Worm (Caenorhabditis elegans) whole organism, L4 larva: ENCODE results near the gene C24F3.2.

Source experiments
- F10B5.3 ChIP-seq: sonication (generic microtip); optimal IDR thresholded peaks from 2 replicates; lab custom pipeline; 2016; ENCODE audit warnings: mild to moderate bottlenecking, missing genetic modification characterization, missing compliant biosample characterization
- T20F7.1 ChIP-seq: fragments of 200-800 bp; sonication (Bioruptor generic); optimal IDR thresholded peaks from 2 replicates; lab custom pipeline; 2018; ENCODE audit warnings: mild to moderate bottlenecking, missing genetic modification characterization, missing compliant biosample characterization
- T26A8.4 ChIP-seq: fragments of 200-800 bp; sonication (Bioruptor generic); IDR thresholded peaks from 2 replicates; pipeline ENCODE4 v1.3.6; 2022; ENCODE audit warnings: missing genetic modification characterization, missing compliant biosample characterization
- Y48G9A.11 ChIP-seq: fragments of 200-800 bp; sonication (Bioruptor generic); IDR thresholded peaks from 2 replicates; pipeline ENCODE4 v1.3.6; 2022; ENCODE audit warnings: missing genetic modification reagents, missing genetic modification characterization, missing compliant biosample characterization
- aha-1 ChIP-seq: fragments of 150-350 bp; peaks from one replicate; lab custom pipeline; 2014; ENCODE audit warnings: missing biosample characterization, missing genetic modification characterization
- aly-2 ChIP-seq: sonication (generic microtip); optimal IDR thresholded peaks from 2 replicates; lab custom pipeline; 2018; ENCODE audit warnings: missing biosample characterization, missing genetic modification characterization
- ceh-20 ChIP-seq: fragments of 200-800 bp; sonication (Bioruptor generic); IDR thresholded peaks from 2 replicates; pipeline ENCODE4 v1.3.6; 2022; ENCODE audit warnings: missing genetic modification reagents, missing genetic modification characterization, missing compliant biosample characterization
- ceh-32 ChIP-seq: sonication (generic microtip); optimal IDR thresholded peaks from 2 replicates; lab custom pipeline; 2016; ENCODE audit warnings: mild to moderate bottlenecking, missing genetic modification characterization, missing compliant biosample characterization; ENCODE audit not compliant: poor library complexity
- ces-1 ChIP-seq: fragments of 150-350 bp; sonication (generic microtip); optimal IDR thresholded peaks from 4 replicates; lab custom pipeline; 2014; ENCODE audit warnings: missing biosample characterization, missing genetic modification reagents, missing genetic modification characterization
- daf-16 ChIP-seq, 3 experiments: sonication (generic microtip); optimal IDR thresholded peaks; 2 replicates each; lab custom pipeline; 2016 to 2017; ENCODE audit warnings: missing genetic modification characterization in 3 of 3, missing genetic modification reagents in 3 of 3, mild to moderate bottlenecking in 2 of 3, missing compliant biosample characterization in 2 of 3, missing biosample characterization in 1 of 3, moderate library complexity in 1 of 3
- dmd-6 ChIP-seq: fragments of 200-800 bp; sonication (Bioruptor generic); IDR thresholded peaks from 2 replicates; pipeline ENCODE4 v1.3.6; 2022; ENCODE audit warnings: missing genetic modification reagents, missing genetic modification characterization, missing compliant biosample characterization
- dmd-8 ChIP-seq: fragments of 200-800 bp; sonication (Bioruptor generic); IDR thresholded peaks from 2 replicates; pipeline ENCODE4 v1.3.6; 2022; ENCODE audit warnings: missing genetic modification characterization, missing compliant biosample characterization
- dmd-9 ChIP-seq: fragments of 200-800 bp; sonication (Bioruptor generic); IDR thresholded peaks from 2 replicates; pipeline ENCODE4 v1.3.6; 2022; ENCODE audit warnings: missing genetic modification reagents, missing genetic modification characterization, missing compliant biosample characterization
- duxl-1 ChIP-seq: sonication (generic microtip); optimal IDR thresholded peaks from 2 replicates; lab custom pipeline; 2016; ENCODE audit warnings: mild to moderate bottlenecking, missing genetic modification characterization, moderate library complexity, missing compliant biosample characterization; ENCODE audit not compliant: poor library complexity
- dve-1 ChIP-seq: sonication (generic microtip); optimal IDR thresholded peaks from 2 replicates; lab custom pipeline; 2017; ENCODE audit warnings: antibody characterized with exemption, mild to moderate bottlenecking, missing genetic modification characterization, missing compliant biosample characterization; ENCODE audit not compliant: insufficient read depth
- fkh-10 ChIP-seq: fragments of 150-350 bp; optimal IDR thresholded peaks from 2 replicates; lab custom pipeline; 2014; ENCODE audit warnings: missing biosample characterization, missing genetic modification reagents, missing genetic modification characterization
- fos-1 ChIP-seq: fragments of 150-350 bp; optimal IDR thresholded peaks from 2 replicates; lab custom pipeline; 2014; ENCODE audit warnings: missing biosample characterization, missing genetic modification characterization
- gei-8 ChIP-seq: fragments of 200-800 bp; sonication (Bioruptor generic); optimal IDR thresholded peaks from 2 replicates; lab custom pipeline; 2018; ENCODE audit warnings: mild to moderate bottlenecking, missing genetic modification characterization, missing compliant biosample characterization
- jun-1 ChIP-seq: fragments of 150-350 bp; optimal IDR thresholded peaks from 2 replicates; lab custom pipeline; 2014; ENCODE audit warnings: missing biosample characterization, missing genetic modification reagents, missing genetic modification characterization
- lin-13 ChIP-seq: fragments of 150-350 bp; optimal IDR thresholded peaks from 2 replicates; lab custom pipeline; 2014; ENCODE audit warnings: missing biosample characterization, missing genetic modification reagents, missing genetic modification characterization
- lin-29 ChIP-seq: fragments of 200-800 bp; sonication (Bioruptor generic); IDR thresholded peaks from 2 replicates; pipeline ENCODE4 v1.3.6; 2022; ENCODE audit warnings: missing genetic modification reagents, missing genetic modification characterization, missing compliant biosample characterization
- lin-38 ChIP-seq: fragments of 200-800 bp; sonication (Bioruptor generic); IDR thresholded peaks from 2 replicates; pipeline ENCODE4 v1.3.6; 2022; ENCODE audit warnings: missing genetic modification reagents, missing genetic modification characterization, missing compliant biosample characterization
- mdt-29 ChIP-seq: fragments of 200-800 bp; sonication (Bioruptor generic); IDR thresholded peaks from 2 replicates; pipeline ENCODE4 v1.3.6; 2022; ENCODE audit warnings: missing genetic modification reagents, missing genetic modification characterization, missing compliant biosample characterization
- mxl-3 ChIP-seq: fragments of 200-800 bp; sonication (Bioruptor generic); optimal IDR thresholded peaks from 2 replicates; lab custom pipeline; 2018; ENCODE audit warnings: mild to moderate bottlenecking, missing genetic modification characterization, missing compliant biosample characterization
- nhr-10 ChIP-seq: fragments of 150-350 bp; optimal IDR thresholded peaks from 2 replicates; lab custom pipeline; 2014; ENCODE audit warnings: missing biosample characterization, missing genetic modification characterization
- nhr-102 ChIP-seq: sonication (generic microtip); optimal IDR thresholded peaks from 2 replicates; lab custom pipeline; 2016; ENCODE audit warnings: mild to moderate bottlenecking, missing genetic modification characterization, moderate library complexity, missing compliant biosample characterization
- nhr-25 ChIP-seq: sonication (generic microtip); optimal IDR thresholded peaks from 2 replicates; lab custom pipeline; 2017; ENCODE audit warnings: missing genetic modification characterization, mild to moderate bottlenecking, missing compliant biosample characterization, antibody characterized with exemption, moderate library complexity, borderline replicate concordance; ENCODE audit not compliant: insufficient read depth
- nhr-76 ChIP-seq: fragments of 150-350 bp; optimal IDR thresholded peaks from 2 replicates; lab custom pipeline; 2014; ENCODE audit warnings: missing biosample characterization, missing genetic modification characterization
- php-3 ChIP-seq: fragments of 200-800 bp; sonication (Bioruptor generic); IDR thresholded peaks from 2 replicates; pipeline ENCODE4 v1.3.6; 2022; ENCODE audit warnings: missing genetic modification reagents, missing genetic modification characterization, missing compliant biosample characterization
- pqm-1 ChIP-seq: sonication (generic microtip); optimal IDR thresholded peaks from 2 replicates; lab custom pipeline; 2017; ENCODE audit warnings: missing biosample characterization, missing genetic modification characterization
- rbr-2 ChIP-seq: sonication (generic microtip); optimal IDR thresholded peaks from 2 replicates; lab custom pipeline; 2016; ENCODE audit warnings: missing genotype, missing genetic modification characterization, missing compliant biosample characterization
- saeg-2 ChIP-seq: fragments of 200-800 bp; sonication (Bioruptor generic); IDR thresholded peaks from 2 replicates; pipeline ENCODE4 v1.3.6; 2022; ENCODE audit warnings: missing genetic modification reagents, missing genetic modification characterization, missing compliant biosample characterization
- set-16 ChIP-seq: fragments of 200-800 bp; sonication (Bioruptor generic); IDR thresholded peaks from 2 replicates; pipeline ENCODE4 v1.3.6; 2022; ENCODE audit warnings: missing genetic modification reagents, missing genetic modification characterization, missing compliant biosample characterization
- snpc-4 ChIP-seq: fragments of 150-350 bp; optimal IDR thresholded peaks from 2 replicates; lab custom pipeline; 2014; ENCODE audit warnings: missing biosample characterization, missing genetic modification characterization
- spr-3 ChIP-seq: fragments of 200-800 bp; sonication (Bioruptor generic); optimal IDR thresholded peaks from 2 replicates; lab custom pipeline; 2018; ENCODE audit warnings: mild to moderate bottlenecking, missing genetic modification characterization, missing compliant biosample characterization
- unc-39 ChIP-seq: sonication (generic microtip); optimal IDR thresholded peaks from 2 replicates; lab custom pipeline; 2017; ENCODE audit warnings: missing biosample characterization, missing genetic modification characterization
- unc-62 ChIP-seq, 3 experiments: fragments of 150-350 bp in 1 of 3; sonication (generic microtip); optimal IDR thresholded peaks in 2 of 3; peaks in 1 of 3; 1 replicate in 1 of 3; 2 replicates in 2 of 3; lab custom pipeline; 2014 to 2017; ENCODE audit warnings: missing biosample characterization in 3 of 3, missing genetic modification characterization in 3 of 3, missing genetic modification reagents in 3 of 3, missing genotype in 1 of 3
- vab-7 ChIP-seq: fragments of 200-800 bp; sonication (Bioruptor generic); IDR thresholded peaks from 2 replicates; pipeline ENCODE4 v1.3.6; 2022; ENCODE audit warnings: missing genetic modification reagents, missing genetic modification characterization, missing compliant biosample characterization
- zfp-2 ChIP-seq: sonication (generic microtip); optimal IDR thresholded peaks from 2 replicates; lab custom pipeline; 2016; ENCODE audit warnings: mild to moderate bottlenecking, missing genetic modification characterization, missing compliant biosample characterization
- zfp-3 ChIP-seq: fragments of 200-800 bp; sonication (Bioruptor generic); conservative IDR thresholded peaks from 2 replicates; pipeline ENCODE4 v1.3.6; 2022; ENCODE audit warnings: missing genetic modification reagents, missing genetic modification characterization, missing compliant biosample characterization

C24F3.2 gene

DNA sequence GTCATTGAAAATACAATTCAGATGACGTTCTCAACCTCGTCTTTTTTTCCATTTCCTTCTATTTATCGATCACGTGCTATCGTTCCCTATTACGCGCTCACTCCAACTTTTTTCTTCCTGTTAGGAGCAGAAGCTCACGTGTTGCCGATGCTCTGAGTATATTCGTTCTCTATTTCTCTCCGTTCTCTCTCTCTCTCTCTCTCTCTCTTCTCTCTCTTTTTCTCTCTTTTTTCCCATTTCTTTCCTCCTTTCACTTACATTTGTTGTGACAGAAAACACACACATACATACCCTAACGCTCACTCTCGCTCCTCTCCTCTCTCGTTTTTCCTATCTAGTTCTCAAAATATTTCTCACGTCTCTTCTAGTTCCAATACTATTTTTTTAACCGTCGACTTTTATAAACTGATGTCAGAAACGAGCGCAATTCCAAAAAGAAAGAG, 30.0 kb downstream of the C24F3.2 start (continued):
- TF ChIP-seq aha-1 (tag; lab: Kevin White, UChicago) (peak; percentile 99), fos-1 (tag; lab: Kevin White, UChicago) (peak; percentile 16), php-3 (peak; percentile 45; the same call in 1 of the 2 replicates), Y48G9A.11 (no peak), unc-39 (tag; lab: Kevin White, UChicago) (no peak), saeg-2 (0 out of 2 replicates have a peak, but pooled peaks have one; percentile 56), vab-7 (GFP tag; lab: Robert Waterston, UW) (0 out of 2 replicates have a peak, but pooled peaks have one; percentile 39), zfp-3 (GFP tag; lab: Robert Waterston, UW) (0 out of 2 replicates have a peak, but pooled peaks have one; percentile 50), ceh-32 (tag; lab: Kevin White, UChicago) (no peak), duxl-1 (tag; lab: Kevin White, UChicago) (peak; percentile 17), mdt-29 (GFP tag; lab: Robert Waterston, UW) (0 out of 2 replicates have a peak, but pooled peaks have one; percentile 73), unc-62 (GFP tag; optimal IDR thresholded peaks at IDR 0.05 in 1 of 2; lab: Kevin White, UChicago) (peak in 1 of 2 experiments; percentile 100), unc-62 (tag; optimal IDR thresholded peaks at IDR 0.05; lab: Kevin White, UChicago) (no peak), T26A8.4 (GFP tag; lab: Robert Waterston, UW) (peak; percentile 43; the same call in 1 of the 2 replicates), dve-1 (tag; lab: Kevin White, UChicago) (peak; percentile 95), rbr-2 (tag; lab: Kevin White, UChicago) (peak; percentile 91), nhr-102 (tag; lab: Kevin White, UChicago) (peak; percentile 76), nhr-25 (tag; lab: Kevin White, UChicago) (peak; percentile 37), dmd-9 (GFP tag; lab: Robert Waterston, UW) (no peak), lin-38 (GFP tag; lab: Robert Waterston, UW) (peak; percentile 56), lin-13 (GFP tag; lab: Kevin White, UChicago) (peak; percentile 56), jun-1 (tag; lab: Kevin White, UChicago) (peak; percentile 80), snpc-4 (tag; lab: Kevin White, UChicago) (no peak), nhr-10 (tag; lab: Kevin White, UChicago) (peak; percentile 79)

DNA sequence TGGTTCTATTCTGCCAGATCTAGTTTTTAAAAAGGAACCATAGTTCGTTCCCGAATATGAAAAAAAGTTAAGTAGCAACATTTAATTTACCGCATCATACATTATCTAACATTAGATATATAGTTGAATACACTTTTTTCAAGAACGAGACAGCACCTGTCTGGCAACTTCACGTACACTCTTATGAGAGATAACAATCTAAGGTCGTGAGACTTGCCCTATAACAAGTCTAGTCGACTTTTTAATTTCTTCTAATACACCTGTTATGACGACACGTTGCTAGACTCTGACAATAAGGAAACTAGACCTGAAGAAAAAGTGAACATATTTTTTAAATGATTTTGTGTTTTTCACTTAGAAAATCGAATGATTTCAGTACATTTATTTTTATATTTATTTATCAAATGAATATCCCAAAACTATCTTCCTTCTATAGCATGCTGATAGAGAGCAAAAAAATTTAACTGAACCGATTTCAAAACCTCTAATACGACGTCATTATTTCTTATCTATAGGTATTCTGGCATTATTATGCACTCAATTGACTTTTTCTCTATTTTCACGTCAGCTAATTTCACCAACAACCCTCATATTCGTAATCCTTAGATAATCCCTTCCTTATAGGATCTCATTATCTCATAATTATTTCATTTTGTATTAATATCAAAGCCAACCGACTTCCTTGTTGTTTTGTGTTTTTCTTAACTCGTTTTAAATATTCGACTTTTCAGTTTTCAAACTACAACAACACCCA, 30.7 kb downstream of the C24F3.2 start:
- peak; percentile 39 for TF ChIP-seq dve-1 (tag; lab: Kevin White, UChicago)
- TF ChIP-seq T26A8.4 (GFP tag; lab: Robert Waterston, UW) = 0 out of 2 replicates have a peak, but pooled peaks have one; percentile 17
- TF ChIP-seq gei-8 (GFP tag; lab: Kevin White, UChicago) = no peak
- peak; percentile 9 for TF ChIP-seq pqm-1 (tag; lab: Kevin White, UChicago)
- peak in 1 of 2 experiments; percentile 43 for TF ChIP-seq unc-62 (GFP tag; optimal IDR thresholded peaks at IDR 0.05 in 1 of 2; lab: Kevin White, UChicago)
- no peak for TF ChIP-seq unc-62 (tag; optimal IDR thresholded peaks at IDR 0.05; lab: Kevin White, UChicago)
- TF ChIP-seq dmd-6 = peak; percentile 45
- no peak for TF ChIP-seq daf-16 (GFP tag; optimal IDR thresholded peaks at IDR 0.05; lab: Kevin White, UChicago)
- peak; percentile 23 for TF ChIP-seq daf-16 (tag; optimal IDR thresholded peaks at IDR 0.05; lab: Kevin White, UChicago)
- TF ChIP-seq mxl-3 (GFP tag; lab: Kevin White, UChicago) = no peak
- no peak for TF ChIP-seq dmd-8 (GFP tag; lab: Robert Waterston, UW)

DNA sequence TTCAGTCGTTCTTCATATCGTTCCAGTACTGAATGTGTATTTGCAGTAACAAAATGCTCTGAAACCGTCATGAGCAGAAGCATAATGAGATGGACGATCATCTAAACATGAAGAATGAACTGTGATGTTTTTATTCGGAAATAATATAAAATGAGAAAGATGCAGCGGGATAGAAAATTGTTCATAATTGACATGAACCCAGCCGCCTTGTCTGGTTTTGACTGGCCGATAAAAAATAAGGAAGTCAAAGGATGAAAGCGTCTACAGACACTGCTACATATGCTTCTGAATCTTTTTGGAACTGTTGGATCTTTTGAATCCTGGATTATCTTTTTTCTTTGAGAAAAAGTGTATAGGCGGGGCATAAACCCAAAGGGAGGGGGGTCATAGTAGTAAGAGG, 37.2 kb downstream of the C24F3.2 start, which contains the start of gene F01G10.9:
TSS of gene F01G10.9 (minus strand) at position 101 of the 400 bp plus-strand sequence.
- TF ChIP-seq lin-29 (GFP tag; lab: Robert Waterston, UW) (no peak), ceh-20 (GFP tag; lab: Robert Waterston, UW) (no peak), T20F7.1 (GFP tag; lab: Kevin White, UChicago) (no peak), zfp-2 (tag; lab: Kevin White, UChicago) (no peak), set-16 (GFP tag; lab: Robert Waterston, UW) (no peak), aha-1 (tag; lab: Kevin White, UChicago) (no peak), nhr-76 (tag; lab: Kevin White, UChicago) (no peak), spr-3 (GFP tag; lab: Kevin White, UChicago) (no peak), vab-7 (GFP tag; lab: Robert Waterston, UW) (no peak), aly-2 (tag; lab: Kevin White, UChicago) (no peak), F10B5.3 (no peak), ces-1 (GFP tag; lab: Kevin White, UChicago) (no peak), duxl-1 (tag; lab: Kevin White, UChicago) (no peak), fkh-10 (GFP tag; lab: Kevin White, UChicago) (no peak)
